Fruit fly (Drosophila melanogaster) whole organism, wandering third instar larva: Measurements from ENCODE around the gene eIF1A.

ENCODE experiments used
- Abd-B ChIP-seq: fragments of >200 bp; optimal IDR thresholded peaks from 2 replicates; lab custom pipeline; 2017; ENCODE audit warnings: missing biosample characterization, missing genetic modification characterization
- CG32264 ChIP-seq: fragments of 200-800 bp; sonication (Bioruptor generic); optimal IDR thresholded peaks from 2 replicates; lab custom pipeline; 2016; ENCODE audit warnings: missing biosample characterization, missing genetic modification characterization
- CG9705 ChIP-seq: fragments of 200-800 bp; sonication (Bioruptor generic); optimal IDR thresholded peaks from 2 replicates; lab custom pipeline; 2018; ENCODE audit warnings: missing biosample characterization, mild to moderate bottlenecking, missing genetic modification characterization
- CrebA ChIP-seq: fragments of 200-800 bp; sonication (Bioruptor generic); optimal IDR thresholded peaks from 2 replicates; lab custom pipeline; 2016; ENCODE audit warnings: missing biosample characterization, mild to moderate bottlenecking, missing genetic modification characterization, borderline replicate concordance
- GATAd ChIP-seq: sonication (Bioruptor generic); optimal IDR thresholded peaks from 2 replicates; lab custom pipeline; 2016; ENCODE audit warnings: missing biosample characterization, missing genetic modification characterization
- HLH106 ChIP-seq: fragments of 200-800 bp; optimal IDR thresholded peaks from 3 replicates; lab custom pipeline; 2019; ENCODE audit warnings: missing biosample characterization, mild to moderate bottlenecking, missing genetic modification characterization, moderate library complexity
- Hnf4 ChIP-seq: fragments of 200-800 bp; sonication (Bioruptor generic); optimal IDR thresholded peaks from 2 replicates; lab custom pipeline; 2016; ENCODE audit warnings: missing biosample characterization, mild to moderate bottlenecking, missing genetic modification characterization
- Hr78 ChIP-seq: fragments of >200 bp; optimal IDR thresholded peaks from 2 replicates; lab custom pipeline; 2017; ENCODE audit warnings: missing biosample characterization, missing genetic modification characterization
- Hr83 ChIP-seq: fragments of 200-300 bp; sonication (Bioruptor generic); optimal IDR thresholded peaks from 2 replicates; lab custom pipeline; 2016; ENCODE audit warnings: missing biosample characterization, mild to moderate bottlenecking, missing genetic modification characterization, moderate library complexity; ENCODE audit not compliant: poor library complexity, severe bottlenecking
- Mio ChIP-seq: sonication (Bioruptor generic); optimal IDR thresholded peaks from 2 replicates; lab custom pipeline; 2016; ENCODE audit warnings: missing biosample characterization, missing genetic modification characterization
- Myc ChIP-seq: fragments of >200 bp; optimal IDR thresholded peaks from 2 replicates; lab custom pipeline; 2017
- N ChIP-seq: fragments of >200 bp; optimal IDR thresholded peaks from 2 replicates; lab custom pipeline; 2018; ENCODE audit warnings: missing biosample characterization, missing external identifiers, missing genetic modification characterization
- OdsH ChIP-seq: fragments of 200-800 bp; sonication (Bioruptor generic); optimal IDR thresholded peaks from 2 replicates; lab custom pipeline; 2016; ENCODE audit warnings: missing biosample characterization, mild to moderate bottlenecking, missing genetic modification characterization
- Rel ChIP-seq, 2 experiments: fragments of 200-800 bp; sonication (Bioruptor generic) in 1 of 2; optimal IDR thresholded peaks; 2 replicates in 1 of 2; 3 replicates in 1 of 2; lab custom pipeline; 2016 to 2019; ENCODE audit warnings: mild to moderate bottlenecking in 2 of 2, missing biosample characterization in 2 of 2, missing genetic modification characterization in 2 of 2, moderate library complexity in 1 of 2
- Sp1 ChIP-seq: fragments of 200-800 bp; sonication (Bioruptor generic); optimal IDR thresholded peaks from 3 replicates; lab custom pipeline; 2019; ENCODE audit warnings: missing biosample characterization, mild to moderate bottlenecking, missing genetic modification characterization, moderate library complexity
- Vsx2 ChIP-seq: fragments of 200-300, 225-300 bp; sonication (Bioruptor generic); optimal IDR thresholded peaks from 2 replicates; lab custom pipeline; 2018; ENCODE audit warnings: missing biosample characterization, missing genetic modification characterization; ENCODE audit not compliant: partially characterized antibody
- br ChIP-seq: fragments of 200-800 bp; sonication (Bioruptor generic); optimal IDR thresholded peaks from 2 replicates; lab custom pipeline; 2016; ENCODE audit warnings: missing biosample characterization, missing genetic modification characterization
- dmrt93B ChIP-seq: fragments of 200-800 bp; sonication (Bioruptor generic); optimal IDR thresholded peaks from 2 replicates; lab custom pipeline; 2018; ENCODE audit warnings: missing biosample characterization, mild to moderate bottlenecking, missing genetic modification characterization
- dsf ChIP-seq: sonication (Bioruptor generic); optimal IDR thresholded peaks from 2 replicates; lab custom pipeline; 2016; ENCODE audit warnings: missing biosample characterization, missing genetic modification characterization, borderline replicate concordance
- ey ChIP-seq: fragments of 200-800 bp; sonication (Bioruptor generic); optimal IDR thresholded peaks from 2 replicates; lab custom pipeline; 2016; ENCODE audit warnings: missing biosample characterization, missing genetic modification characterization
- foxo ChIP-seq, 2 experiments: fragments of 200-800 bp; sonication (Bioruptor generic); optimal IDR thresholded peaks; 2 replicates in 1 of 2; 3 replicates in 1 of 2; lab custom pipeline; 2016 to 2017; ENCODE audit warnings: missing biosample characterization in 2 of 2, missing genetic modification characterization in 2 of 2
- fru ChIP-seq: fragments of 200-800 bp; sonication (Bioruptor generic); optimal IDR thresholded peaks from 3 replicates; lab custom pipeline; 2016; ENCODE audit warnings: missing biosample characterization, mild to moderate bottlenecking, missing genetic modification characterization
- h ChIP-seq: fragments of 200-800 bp; sonication (Bioruptor generic); optimal IDR thresholded peaks from 3 replicates; lab custom pipeline; 2016; ENCODE audit warnings: missing biosample characterization, mild to moderate bottlenecking, missing genetic modification characterization
- lola ChIP-seq: fragments of >200 bp; optimal IDR thresholded peaks from 2 replicates; lab custom pipeline; 2017; ENCODE audit warnings: missing biosample characterization, missing genetic modification characterization
- pan ChIP-seq: fragments of >200 bp; optimal IDR thresholded peaks from 2 replicates; lab custom pipeline; 2017
- psq ChIP-seq: fragments of 200-800 bp; sonication (Bioruptor generic); optimal IDR thresholded peaks from 3 replicates; lab custom pipeline; 2017; ENCODE audit warnings: missing biosample characterization, mild to moderate bottlenecking, missing genetic modification characterization, moderate library complexity
- rgr ChIP-seq: fragments of 200-800 bp; sonication (Bioruptor generic); optimal IDR thresholded peaks from 3 replicates; lab custom pipeline; 2016; ENCODE audit warnings: missing biosample characterization, mild to moderate bottlenecking, missing genetic modification characterization
- sage ChIP-seq: fragments of 200-800 bp; sonication (Bioruptor generic); optimal IDR thresholded peaks from 2 replicates; lab custom pipeline; 2016; ENCODE audit warnings: missing biosample characterization, mild to moderate bottlenecking, missing genetic modification characterization
- tai ChIP-seq: sonication (Bioruptor generic); optimal IDR thresholded peaks from 2 replicates; lab custom pipeline; 2016; ENCODE audit warnings: missing biosample characterization, missing genetic modification characterization
- woc ChIP-seq: sonication (Bioruptor generic); optimal IDR thresholded peaks from 2 replicates; lab custom pipeline; 2016; ENCODE audit warnings: missing biosample characterization, mild to moderate bottlenecking, missing genetic modification characterization

eIF1A gene

DNA sequence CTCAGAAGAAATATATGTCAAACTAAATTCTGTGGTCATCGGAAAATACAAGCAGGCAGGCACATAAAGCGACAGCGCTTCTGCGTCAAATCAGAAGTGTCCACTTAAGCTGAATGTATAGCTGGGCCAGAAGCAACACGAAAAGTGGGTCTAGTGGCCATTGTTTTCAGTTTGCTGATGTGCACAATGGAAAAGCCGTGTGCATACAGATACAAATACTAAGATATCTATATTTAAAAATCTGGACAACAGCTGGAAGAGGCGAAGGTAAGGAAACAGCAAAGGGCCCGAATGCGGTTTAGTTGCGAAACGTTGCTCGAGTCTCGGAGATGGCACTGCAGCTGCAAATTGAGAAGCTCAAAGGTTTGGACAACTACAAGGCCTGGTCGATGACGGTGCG lies 23.6 kb upstream of the eIF1A start, which contains the start of gene CG18598:
TSS of gene CG18598 (plus strand) at position 301 of the 400 bp plus-strand sequence.
- no peak for TF ChIP-seq Vsx2 (GFP tag; lab: Kevin White, UChicago)
- TF ChIP-seq Rel (GFP tag; optimal IDR thresholded peaks at IDR 0.05; lab: Kevin White, UChicago), result no peak
- TF ChIP-seq Rel (tag; optimal IDR thresholded peaks at IDR 0.05; lab: Kevin White, UChicago), result no peak
- TF ChIP-seq Hr83 (GFP tag; lab: Kevin White, UChicago), result no peak
- TF ChIP-seq foxo (GFP tag; optimal IDR thresholded peaks at IDR 0.05; lab: Kevin White, UChicago), result no peak
- TF ChIP-seq GATAd (GFP tag; lab: Kevin White, UChicago), result no peak
- no peak for TF ChIP-seq dmrt93B (GFP tag; lab: Kevin White, UChicago)
- no peak for TF ChIP-seq N (GFP tag; lab: Kevin White, UChicago)
- no peak for TF ChIP-seq sage (GFP tag; lab: Kevin White, UChicago)
- no peak for TF ChIP-seq lola (GFP tag; lab: Kevin White, UChicago)
- no peak for TF ChIP-seq h (GFP tag; lab: Kevin White, UChicago)
- TF ChIP-seq Hr78 (GFP tag; lab: Kevin White, UChicago), result no peak
- no peak for TF ChIP-seq br (GFP tag; lab: Kevin White, UChicago)
- no peak for TF ChIP-seq psq (GFP tag; lab: Kevin White, UChicago)
- TF ChIP-seq Hnf4, result no peak

DNA sequence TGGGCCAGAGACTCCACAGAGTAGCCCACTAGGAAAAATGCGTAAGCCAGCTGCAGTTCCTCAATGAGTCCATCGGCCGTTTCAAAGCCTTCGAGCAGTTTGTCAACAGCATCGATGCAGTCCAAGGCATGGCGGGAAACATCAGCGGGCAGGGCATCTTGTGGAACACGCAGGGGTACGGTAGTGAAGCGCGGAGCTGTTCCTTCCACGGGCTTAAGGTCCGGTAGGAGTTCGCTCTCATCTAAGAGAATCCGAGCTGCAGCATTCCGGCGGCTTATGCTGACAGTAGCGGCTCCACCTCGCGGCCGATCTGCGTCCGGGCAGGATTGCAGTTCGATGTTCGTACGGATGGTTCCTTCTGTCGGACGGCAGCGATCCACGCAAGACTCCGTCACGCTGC lies 22.6 kb upstream of the eIF1A start:
- TF ChIP-seq lola (GFP tag; lab: Kevin White, UChicago) (no peak), woc (GFP tag; lab: Kevin White, UChicago) (no peak), Vsx2 (GFP tag; lab: Kevin White, UChicago) (no peak), GATAd (GFP tag; lab: Kevin White, UChicago) (no peak), CrebA (no peak), Myc (no peak), br (GFP tag; lab: Kevin White, UChicago) (no peak), pan (lab: Kevin White, UChicago) (no peak), sage (GFP tag; lab: Kevin White, UChicago) (no peak), h (GFP tag; lab: Kevin White, UChicago) (no peak), N (GFP tag; lab: Kevin White, UChicago) (no peak), Hr83 (GFP tag; lab: Kevin White, UChicago) (no peak), dmrt93B (GFP tag; lab: Kevin White, UChicago) (no peak), Sp1 (GFP tag; lab: Kevin White, UChicago) (no peak), ey (no peak), foxo (GFP tag; optimal IDR thresholded peaks at IDR 0.05; lab: Kevin White, UChicago) (no peak), Mio (GFP tag; lab: Kevin White, UChicago) (no peak), dsf (GFP tag; lab: Kevin White, UChicago) (no peak)

DNA sequence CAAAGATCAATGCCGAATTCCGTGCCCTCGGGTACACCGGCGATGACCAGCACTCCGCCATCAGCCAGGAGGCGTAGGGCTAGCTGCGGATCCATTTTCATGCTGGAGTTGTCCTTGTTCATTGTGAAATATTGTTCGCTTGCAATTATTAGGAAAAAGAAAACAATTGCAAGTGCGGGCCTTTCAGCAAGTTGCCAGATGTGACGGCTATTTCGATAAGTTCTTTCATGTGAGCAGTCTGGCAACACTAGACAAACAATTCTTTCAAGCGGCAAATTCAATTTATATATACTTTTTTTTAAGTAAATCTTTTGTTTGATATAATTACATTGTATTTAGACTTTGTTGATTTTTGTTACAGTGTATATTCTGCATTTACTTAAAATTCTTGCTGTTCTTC lies 21.9 kb upstream of the eIF1A start, which contains the start of gene CG12320:
TSS of gene CG12320 (minus strand) at position 157 of the 400 bp plus-strand sequence.
- TF ChIP-seq foxo (GFP tag; optimal IDR thresholded peaks at IDR 0.05; lab: Kevin White, UChicago) (no peak), Hr78 (GFP tag; lab: Kevin White, UChicago) (no peak), fru (GFP tag; lab: Kevin White, UChicago) (no peak), tai (GFP tag; lab: Kevin White, UChicago) (no peak), OdsH (GFP tag; lab: Kevin White, UChicago) (no peak), dsf (GFP tag; lab: Kevin White, UChicago) (no peak), Hr83 (GFP tag; lab: Kevin White, UChicago) (no peak), Abd-B (no peak), psq (GFP tag; lab: Kevin White, UChicago) (no peak), CG9705 (no peak), sage (GFP tag; lab: Kevin White, UChicago) (no peak), rgr (GFP tag; lab: Kevin White, UChicago) (no peak), CG32264 (GFP tag; lab: Kevin White, UChicago) (no peak), HLH106 (tag; lab: Kevin White, UChicago) (no peak), Hnf4 (no peak), dmrt93B (GFP tag; lab: Kevin White, UChicago) (no peak)

DNA sequence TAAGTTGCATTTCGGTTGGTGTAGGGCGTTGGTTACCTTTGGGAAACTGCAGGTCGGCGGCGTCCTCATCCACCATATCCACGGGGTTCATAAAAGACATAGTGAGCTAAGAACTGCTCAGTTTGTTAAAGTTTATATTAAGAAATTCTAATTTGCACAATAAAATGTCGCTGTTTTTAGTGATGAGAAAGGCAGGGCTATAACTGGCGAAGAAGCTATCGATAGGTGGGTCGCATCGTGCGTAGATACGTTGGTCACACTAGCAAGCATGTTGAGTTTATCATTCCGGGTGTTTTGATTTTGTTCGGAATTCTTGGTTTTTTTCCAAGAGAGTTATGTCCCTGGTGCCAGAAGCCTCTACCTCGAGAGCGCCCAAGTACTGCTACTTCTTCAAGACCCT lies 19.2 kb upstream of the eIF1A start, which contains the start of the genes Ada2a, Polr2D, Tgs1 and moi:
TSS of gene Ada2a (minus strand) at position 207 of the 400 bp plus-strand sequence.
TSS of gene Polr2D (minus strand) at position 207 of the 400 bp plus-strand sequence.
TSS of gene Tgs1 (plus strand) at position 250 of the 400 bp plus-strand sequence.
TSS of gene moi (plus strand) at position 250 of the 400 bp plus-strand sequence.
- peak; percentile 38 for TF ChIP-seq Hr83 (GFP tag; lab: Kevin White, UChicago)
- peak; percentile 9 for TF ChIP-seq Myc
- TF ChIP-seq Mio (GFP tag; lab: Kevin White, UChicago), result no peak
